Fruit fly (Drosophila melanogaster) whole organism, pupa: ENCODE results near the gene CG10809.

Experiments used
- rn ChIP-seq: fragments of 200-800 bp; sonication (Bioruptor generic); IDR thresholded peaks from 2 replicates; pipeline ENCODE4 v1.3.6; 2022; ENCODE audit warnings: missing biosample characterization, missing genetic modification characterization

Gene CG10809

DNA sequence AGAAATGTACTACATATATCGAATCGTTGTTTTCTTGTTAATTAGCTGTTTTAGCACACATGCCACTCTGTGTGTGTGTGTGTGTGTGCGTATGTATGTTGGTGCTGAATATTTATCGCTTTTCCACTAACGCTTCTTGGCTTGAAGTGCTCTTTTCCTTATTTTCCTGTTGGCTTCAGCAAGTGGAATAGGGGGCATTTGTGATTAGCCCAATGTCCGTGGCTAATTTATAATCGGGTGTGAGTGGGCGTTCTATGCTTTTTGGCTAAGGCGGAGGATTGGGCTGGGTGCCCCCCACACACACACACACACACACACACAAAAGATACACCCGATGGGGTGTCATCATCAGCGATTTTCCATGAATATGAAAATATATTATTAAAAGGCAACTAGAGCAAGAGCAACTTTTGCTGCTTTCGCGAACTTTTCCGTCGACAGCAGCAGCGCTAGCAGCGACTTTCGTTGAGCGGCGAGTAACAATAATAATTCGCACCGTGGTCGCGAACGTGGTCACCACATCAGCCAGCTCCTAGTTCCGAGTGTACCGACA is 46.3 kb downstream of the CG10809 start, which contains the start of gene CG43897:
TSS of gene CG43897 (plus strand) at position 503 of the 553 bp plus-strand sequence.
- TF ChIP-seq rn (GFP tag; lab: Robert Waterston, UW) = no peak
